Worm (Caenorhabditis elegans) whole organism, midembryonic: ENCODE results near the gene del-10.

ENCODE experiments used
- cog-1 ChIP-seq: sonication (generic microtip); optimal IDR thresholded peaks from 2 replicates; lab custom pipeline; 2016; ENCODE audit warnings: missing genetic modification characterization, missing compliant biosample characterization
- flt-1 ChIP-seq: fragments of 200-800 bp; sonication (Bioruptor generic); IDR thresholded peaks from 2 replicates; pipeline ENCODE4 v1.3.6; 2022; ENCODE audit warnings: missing genetic modification characterization, missing compliant biosample characterization
- klf-2 ChIP-seq: fragments of 200-800 bp; sonication (Bioruptor generic); conservative IDR thresholded peaks from 2 replicates; pipeline ENCODE4 v1.3.6; 2022; ENCODE audit warnings: missing genetic modification reagents, missing genetic modification characterization, missing compliant biosample characterization
- ref-1 ChIP-seq: fragments of 200-800 bp; sonication (Bioruptor generic); conservative IDR thresholded peaks from 2 replicates; pipeline ENCODE4 v1.3.6; 2022; ENCODE audit warnings: missing genetic modification reagents, missing genetic modification characterization, missing compliant biosample characterization
- ztf-23 ChIP-seq: fragments of 200-800 bp; sonication (Bioruptor generic); IDR thresholded peaks from 2 replicates; pipeline ENCODE4 v1.3.6; 2022; ENCODE audit warnings: missing genetic modification reagents, missing genetic modification characterization, missing compliant biosample characterization

DNA sequence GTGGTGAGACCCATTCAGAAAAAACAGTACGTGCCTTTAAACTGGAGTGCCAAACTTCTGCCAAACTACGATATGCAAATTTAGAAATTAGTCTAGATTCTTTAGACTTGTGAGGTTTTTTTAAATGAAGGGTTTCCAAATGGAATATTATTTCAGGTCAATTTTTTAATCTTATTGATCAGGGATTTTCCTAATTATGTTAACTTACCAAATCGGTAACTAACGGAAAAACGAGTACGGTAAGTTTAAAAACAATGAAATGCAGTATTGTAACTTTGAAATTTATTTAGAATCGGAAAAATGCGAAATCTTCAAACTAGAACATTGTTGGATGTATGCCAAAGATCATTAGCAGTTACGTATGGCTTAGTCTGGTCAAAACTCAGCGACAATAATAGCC is 34.4 kb upstream of the del-10 start, which contains the start of gene C56E6.7:
- no peak for TF ChIP-seq ref-1 (GFP tag; lab: Robert Waterston, UW)
- no peak for TF ChIP-seq ztf-23 (GFP tag; lab: Robert Waterston, UW)
- TF ChIP-seq klf-2 (GFP tag; lab: Robert Waterston, UW): no peak
- no peak for TF ChIP-seq flt-1 (GFP tag; lab: Robert Waterston, UW)
- no peak for TF ChIP-seq cog-1 (tag; lab: Kevin White, UChicago)
